Fruit fly (Drosophila melanogaster) whole organism, embryonic: Measurements from ENCODE around the gene CG6656.

Source experiments
- Bgb ChIP-seq: fragments of 200-800 bp; sonication (Bioruptor generic); IDR thresholded peaks from 2 replicates; pipeline ENCODE4 v1.3.6; 2022; ENCODE audit warnings: missing biosample characterization, missing genetic modification characterization; ENCODE audit not compliant: partially characterized antibody
- CG10321 ChIP-seq: fragments of 200-800 bp; sonication (Bioruptor generic); IDR thresholded peaks from 2 replicates; pipeline ENCODE4 v1.3.6; 2022; ENCODE audit warnings: missing biosample characterization, missing genetic modification characterization
- CG12236 ChIP-seq: fragments of 200-800 bp; sonication (Bioruptor generic); optimal IDR thresholded peaks from 2 replicates; lab custom pipeline; 2016; ENCODE audit warnings: missing biosample characterization, missing genetic modification characterization
- CG13894 ChIP-seq: fragments of 200-800 bp; sonication (Bioruptor generic); optimal IDR thresholded peaks from 3 replicates; lab custom pipeline; 2018; ENCODE audit warnings: missing biosample characterization, mild to moderate bottlenecking, missing genetic modification characterization, moderate library complexity
- CG15269 ChIP-seq: fragments of 200-800 bp; sonication (Bioruptor generic); optimal IDR thresholded peaks from 2 replicates; lab custom pipeline; 2018; ENCODE audit warnings: missing biosample characterization, mild to moderate bottlenecking, missing genetic modification characterization, moderate library complexity
- CG16813 ChIP-seq: fragments of 200-800 bp; sonication (Bioruptor generic); IDR thresholded peaks from 3 replicates; pipeline ENCODE4 v1.3.6; 2022; ENCODE audit warnings: missing biosample characterization, missing genetic modification characterization; ENCODE audit not compliant: partially characterized antibody
- CG2120 ChIP-seq: fragments of 200-800 bp; sonication (Bioruptor generic); optimal IDR thresholded peaks from 3 replicates; lab custom pipeline; 2016; ENCODE audit warnings: missing biosample characterization, missing genetic modification characterization
- CG2129 ChIP-seq: fragments of 200-800 bp; sonication (Bioruptor generic); IDR thresholded peaks from 2 replicates; pipeline ENCODE4 v1.3.6; 2022; ENCODE audit warnings: missing biosample characterization, missing genetic modification characterization; ENCODE audit not compliant: partially characterized antibody
- CG30431 ChIP-seq: fragments of 200-800 bp; sonication (Bioruptor generic); optimal IDR thresholded peaks from 2 replicates; lab custom pipeline; 2017; ENCODE audit warnings: missing biosample characterization, missing genetic modification characterization
- CG31224 ChIP-seq: fragments of 200-800 bp; sonication (Bioruptor generic); IDR thresholded peaks from 2 replicates; pipeline ENCODE4 v1.3.6; 2022; ENCODE audit warnings: missing biosample characterization, missing genetic modification characterization
- CG32772 ChIP-seq: fragments of 200-800 bp; sonication (Bioruptor generic); IDR thresholded peaks from 2 replicates; pipeline ENCODE4 v1.3.6; 2022; ENCODE audit warnings: missing biosample characterization, missing genetic modification characterization
- CG33213 ChIP-seq: fragments of 200-800 bp; sonication (Bioruptor generic); optimal IDR thresholded peaks from 3 replicates; lab custom pipeline; 2016; ENCODE audit warnings: missing biosample characterization, missing genetic modification characterization
- CG3407 ChIP-seq: fragments of 200-800 bp; sonication (Bioruptor generic); optimal IDR thresholded peaks from 2 replicates; lab custom pipeline; 2018; ENCODE audit warnings: missing biosample characterization, mild to moderate bottlenecking, missing genetic modification characterization
- CG3847 ChIP-seq: fragments of 200-800 bp; sonication (Bioruptor generic); IDR thresholded peaks from 2 replicates; pipeline ENCODE4 v1.3.6; 2022; ENCODE audit warnings: missing biosample characterization, missing genetic modification characterization
- CG3995 ChIP-seq: fragments of 200-800 bp; sonication (Bioruptor generic); optimal IDR thresholded peaks from 3 replicates; lab custom pipeline; 2016; ENCODE audit warnings: missing biosample characterization, missing genetic modification characterization
- CG4854 ChIP-seq: fragments of 200-800 bp; sonication (Bioruptor generic); optimal IDR thresholded peaks from 2 replicates; lab custom pipeline; 2016; ENCODE audit warnings: missing biosample characterization, missing genetic modification characterization, inconsistent platforms
- CG5180 ChIP-seq: fragments of 200-800 bp; sonication (Bioruptor generic); optimal IDR thresholded peaks from 3 replicates; lab custom pipeline; 2017; ENCODE audit warnings: missing biosample characterization, missing genetic modification characterization, mild to moderate bottlenecking, moderate library complexity, missing genetic modification reagents
- CG6791 ChIP-seq: fragments of 200-800 bp; sonication (Bioruptor generic); IDR thresholded peaks from 3 replicates; pipeline ENCODE4 v1.3.6; 2022; ENCODE audit warnings: missing biosample characterization, missing genetic modification characterization; ENCODE audit not compliant: partially characterized antibody
- CG7928 ChIP-seq: fragments of 200-800 bp; sonication (Bioruptor generic); optimal IDR thresholded peaks from 2 replicates; lab custom pipeline; 2017; ENCODE audit warnings: missing biosample characterization, mild to moderate bottlenecking, missing genetic modification characterization
- CG8089 ChIP-seq: fragments of 200-800 bp; sonication (Bioruptor generic); optimal IDR thresholded peaks from 3 replicates; lab custom pipeline; 2016; ENCODE audit warnings: missing biosample characterization, missing genetic modification characterization
- CG8765 ChIP-seq: fragments of 200-800 bp; sonication (Bioruptor generic); IDR thresholded peaks from 2 replicates; pipeline ENCODE4 v1.3.6; 2022; ENCODE audit warnings: missing biosample characterization, missing genetic modification characterization
- CG8944 ChIP-seq: fragments of 200-800 bp; sonication (Bioruptor generic); optimal IDR thresholded peaks from 3 replicates; lab custom pipeline; 2016; ENCODE audit warnings: missing biosample characterization, missing genetic modification characterization
- D19A ChIP-seq: fragments of 200-800 bp; optimal IDR thresholded peaks from 3 replicates; lab custom pipeline; 2019; ENCODE audit warnings: missing biosample characterization, mild to moderate bottlenecking, missing genetic modification characterization, moderate library complexity
- Kr ChIP-seq: fragments of 200-800 bp; sonication (Bioruptor generic); optimal IDR thresholded peaks from 2 replicates; lab custom pipeline; 2017; ENCODE audit warnings: missing biosample characterization, mild to moderate bottlenecking, missing genetic modification characterization
- NC2α ChIP-seq: fragments of 200-800 bp; sonication (Bioruptor generic); optimal IDR thresholded peaks from 2 replicates; lab custom pipeline; 2016; ENCODE audit warnings: missing biosample characterization, missing genetic modification characterization
- NC2β ChIP-seq: fragments of 200-800 bp; sonication (Bioruptor generic); optimal IDR thresholded peaks from 2 replicates; lab custom pipeline; 2016; ENCODE audit warnings: missing biosample characterization, missing genetic modification characterization
- Nf-YC ChIP-seq: fragments of 200-800 bp; optimal IDR thresholded peaks from 3 replicates; lab custom pipeline; 2019; ENCODE audit warnings: missing biosample characterization, mild to moderate bottlenecking, missing genetic modification characterization, moderate library complexity
- Pdp1 ChIP-seq, 2 experiments: fragments of 200-800 bp; sonication (Bioruptor generic); optimal IDR thresholded peaks; 3 replicates each; lab custom pipeline; 2016; ENCODE audit warnings: missing biosample characterization in 2 of 2, missing genetic modification characterization in 2 of 2, mild to moderate bottlenecking in 1 of 2, moderate library complexity in 1 of 2
- Ssrp ChIP-seq: fragments of 200-800 bp; sonication (Bioruptor generic); optimal IDR thresholded peaks from 2 replicates; lab custom pipeline; 2018; ENCODE audit warnings: missing biosample characterization, mild to moderate bottlenecking, missing genetic modification characterization, moderate library complexity
- Xrp1 ChIP-seq: fragments of 200-800 bp; sonication (Bioruptor generic); IDR thresholded peaks from 2 replicates; pipeline ENCODE4 v1.3.6; 2022; ENCODE audit warnings: missing biosample characterization, missing genetic modification characterization
- al ChIP-seq: fragments of 200-800 bp; sonication (Bioruptor generic); IDR thresholded peaks from 2 replicates; pipeline ENCODE4 v1.3.6; 2022; ENCODE audit warnings: missing biosample characterization, missing genetic modification characterization
- cas ChIP-seq: fragments of 200-800 bp; sonication (Bioruptor generic); IDR thresholded peaks from 2 replicates; pipeline ENCODE4 v1.3.6; 2022; ENCODE audit warnings: missing biosample characterization, missing genetic modification characterization
- chinmo ChIP-seq: fragments of 200-800 bp; sonication (Bioruptor generic); IDR thresholded peaks from 4 replicates; pipeline ENCODE4 v1.3.6; 2022; ENCODE audit warnings: missing biosample characterization, missing genetic modification characterization; ENCODE audit not compliant: partially characterized antibody
- chm ChIP-seq: fragments of 200-800 bp; sonication (Bioruptor generic); IDR thresholded peaks from 2 replicates; pipeline ENCODE4 v1.3.6; 2022; ENCODE audit warnings: missing biosample characterization, missing genetic modification characterization
- gt ChIP-seq: fragments of 200-800 bp; sonication (Bioruptor generic); IDR thresholded peaks from 2 replicates; pipeline ENCODE4 v1.3.6; 2022; ENCODE audit warnings: missing biosample characterization, missing genetic modification characterization
- h ChIP-seq: fragments of >200 bp; optimal IDR thresholded peaks from 2 replicates; lab custom pipeline; 2017
- ind ChIP-seq: fragments of 200-800 bp; sonication (Bioruptor generic); optimal IDR thresholded peaks from 3 replicates; lab custom pipeline; 2016; ENCODE audit warnings: missing biosample characterization, missing genetic modification characterization
- insv ChIP-seq, 2 experiments: fragments of 200-800 bp; sonication (Bioruptor generic); optimal IDR thresholded peaks; 3 replicates each; lab custom pipeline; 2016 to 2018; ENCODE audit warnings: missing biosample characterization in 2 of 2, missing genetic modification characterization in 2 of 2
- lov ChIP-seq, 2 experiments: fragments of 200-800 bp in 1 of 2; fragments of >200 bp in 1 of 2; sonication (Bioruptor generic) in 1 of 2; IDR thresholded peaks in 1 of 2; optimal IDR thresholded peaks in 1 of 2; 2 replicates in 1 of 2; 3 replicates in 1 of 2; pipeline versions ENCODE4 v1.3.6 to Lab custom; 2017 to 2022; ENCODE audit warnings: missing biosample characterization in 1 of 2, missing genetic modification characterization in 1 of 2
- mld ChIP-seq: fragments of 200-800 bp; sonication (Bioruptor generic); IDR thresholded peaks from 3 replicates; pipeline ENCODE4 v1.3.6; 2022; ENCODE audit warnings: missing biosample characterization, missing genetic modification characterization; ENCODE audit not compliant: partially characterized antibody
- odd ChIP-seq: fragments of 200-800 bp; sonication (Bioruptor generic); optimal IDR thresholded peaks from 2 replicates; lab custom pipeline; 2017; ENCODE audit warnings: missing biosample characterization, mild to moderate bottlenecking, missing genetic modification characterization
- peb ChIP-seq: fragments of 200-800 bp; sonication (Bioruptor generic); IDR thresholded peaks from 2 replicates; pipeline ENCODE4 v1.3.6; 2022; ENCODE audit warnings: missing biosample characterization, missing genetic modification characterization
- prd ChIP-seq, 3 experiments: fragments of >200 bp in 2 of 3; fragments of 200-800 bp in 1 of 3; sonication (Bioruptor generic) in 1 of 3; optimal IDR thresholded peaks in 2 of 3; IDR thresholded peaks in 1 of 3; 2 replicates in 2 of 3; 3 replicates in 1 of 3; pipeline versions ENCODE4 v1.3.6 to Lab custom; 2017 to 2022; ENCODE audit warnings: missing biosample characterization in 1 of 3, missing genetic modification characterization in 1 of 3
- pum ChIP-seq: fragments of 200-800 bp; sonication (Bioruptor generic); optimal IDR thresholded peaks from 2 replicates; lab custom pipeline; 2016; ENCODE audit warnings: missing biosample characterization, missing genetic modification characterization
- sc ChIP-seq, 3 experiments: fragments of >200 bp in 2 of 3; fragments of 200-800 bp in 1 of 3; sonication (Bioruptor generic) in 1 of 3; optimal IDR thresholded peaks; 2 replicates in 2 of 3; 3 replicates in 1 of 3; lab custom pipeline; 2017; ENCODE audit warnings: mild to moderate bottlenecking in 1 of 3, missing biosample characterization in 1 of 3, missing genetic modification characterization in 1 of 3, missing genetic modification reagents in 1 of 3
- so ChIP-seq: fragments of 200-800 bp; sonication (Bioruptor generic); IDR thresholded peaks from 3 replicates; pipeline ENCODE4 v1.3.6; 2022; ENCODE audit warnings: missing biosample characterization, missing genetic modification characterization
- sob ChIP-seq: fragments of 200-800 bp; sonication (Bioruptor generic); IDR thresholded peaks from 2 replicates; pipeline ENCODE4 v1.3.6; 2022; ENCODE audit warnings: missing biosample characterization, missing genetic modification characterization
- ssp ChIP-seq: fragments of 200-800 bp; sonication (Bioruptor generic); IDR thresholded peaks from 2 replicates; pipeline ENCODE4 v1.3.6; 2022; ENCODE audit warnings: missing biosample characterization, missing genetic modification characterization
- unpg ChIP-seq: fragments of 200-800 bp; sonication (Bioruptor generic); optimal IDR thresholded peaks from 3 replicates; lab custom pipeline; 2018; ENCODE audit warnings: missing biosample characterization, mild to moderate bottlenecking, missing genetic modification characterization, moderate library complexity
- zen2 ChIP-seq: fragments of 200-800 bp; sonication (Bioruptor generic); IDR thresholded peaks from 3 replicates; pipeline ENCODE4 v1.3.6; 2022; ENCODE audit warnings: missing biosample characterization, missing genetic modification characterization; ENCODE audit not compliant: partially characterized antibody

CG6656 gene

dm6 chr3R:21839636-21840035 lies 35.5 kb upstream of the CG6656 start (continued):
- no peak for TF ChIP-seq chinmo (GFP tag; lab: Robert Waterston, UW)
- TF ChIP-seq CG30431, result no peak
- TF ChIP-seq CG2129 (GFP tag; lab: Robert Waterston, UW), result no peak
- TF ChIP-seq Kr (GFP tag; lab: Kevin White, UChicago), result no peak
- no peak for TF ChIP-seq CG10321 (GFP tag; lab: Robert Waterston, UW)
- TF ChIP-seq cas (GFP tag; lab: Robert Waterston, UW), result no peak
- peak; percentile 36 for TF ChIP-seq unpg (GFP tag; lab: Kevin White, UChicago)
- TF ChIP-seq CG8765, result no peak
- peak; percentile 38 for TF ChIP-seq CG15269
- no peak for TF ChIP-seq gt (GFP tag; lab: Robert Waterston, UW)
- no peak for TF ChIP-seq CG7928 (GFP tag; lab: Kevin White, UChicago)
- TF ChIP-seq Xrp1 (GFP tag; lab: Robert Waterston, UW), result peak; percentile 12; the same call in 1 of the 2 replicates
- no peak for TF ChIP-seq CG8089 (GFP tag; lab: Kevin White, UChicago)
- TF ChIP-seq al (GFP tag; lab: Robert Waterston, UW), result no peak
- no peak for TF ChIP-seq CG12236
- no peak for TF ChIP-seq Nf-YC (tag; lab: Kevin White, UChicago)
- TF ChIP-seq CG5180 (GFP tag; lab: Kevin White, UChicago), result no peak
- no peak for TF ChIP-seq lov (optimal IDR thresholded peaks at IDR 0.05; lab: Kevin White, UChicago)
- no peak for TF ChIP-seq lov (GFP tag; IDR thresholded peaks at IDR 0.05; lab: Robert Waterston, UW)
- TF ChIP-seq h, result no peak
- TF ChIP-seq CG32772 (GFP tag; lab: Robert Waterston, UW), result no peak
- no peak for TF ChIP-seq insv (GFP tag; optimal IDR thresholded peaks at IDR 0.05; lab: Kevin White, UChicago)
- TF ChIP-seq odd, result peak; percentile 15
- no peak for TF ChIP-seq CG3407
- no peak for TF ChIP-seq sc (optimal IDR thresholded peaks at IDR 0.05; lab: Kevin White, UChicago)
- TF ChIP-seq sc (GFP tag; optimal IDR thresholded peaks at IDR 0.05; lab: Kevin White, UChicago), result no peak
- no peak for TF ChIP-seq mld
- TF ChIP-seq CG33213 (GFP tag; lab: Kevin White, UChicago), result no peak
- TF ChIP-seq ind (GFP tag; lab: Kevin White, UChicago), result no peak
- TF ChIP-seq CG8944 (GFP tag; lab: Kevin White, UChicago), result no peak
- TF ChIP-seq so (GFP tag; lab: Robert Waterston, UW), result no peak
- no peak for TF ChIP-seq CG3995 (GFP tag; lab: Kevin White, UChicago)
- TF ChIP-seq Pdp1 (GFP tag; optimal IDR thresholded peaks at IDR 0.05; lab: Kevin White, UChicago), result no peak
- no peak for TF ChIP-seq Bgb (GFP tag; lab: Robert Waterston, UW)
- no peak for TF ChIP-seq CG13894 (tag; lab: Kevin White, UChicago)
- no peak for TF ChIP-seq CG16813
- no peak for TF ChIP-seq zen2 (GFP tag; lab: Robert Waterston, UW)
- no peak for TF ChIP-seq ssp
- TF ChIP-seq Ssrp (tag; lab: Kevin White, UChicago), result no peak
- TF ChIP-seq CG6791 (GFP tag; lab: Robert Waterston, UW), result no peak
- TF ChIP-seq pum (GFP tag; lab: Kevin White, UChicago), result no peak
- no peak for TF ChIP-seq CG3847 (GFP tag; lab: Robert Waterston, UW)
- TF ChIP-seq sob (GFP tag; lab: Robert Waterston, UW), result no peak
- no peak for TF ChIP-seq chm (GFP tag; lab: Robert Waterston, UW)
- TF ChIP-seq prd (optimal IDR thresholded peaks at IDR 0.05; lab: Kevin White, UChicago), result no peak
- no peak for TF ChIP-seq prd (GFP tag; IDR thresholded peaks at IDR 0.05; lab: Robert Waterston, UW)
- TF ChIP-seq D19A (tag; lab: Kevin White, UChicago), result peak; percentile 53
- TF ChIP-seq CG4854 (GFP tag; lab: Kevin White, UChicago), result no peak
- TF ChIP-seq CG31224, result no peak
- no peak for TF ChIP-seq NC2β (GFP tag; lab: Kevin White, UChicago)
- TF ChIP-seq peb (GFP tag; lab: Robert Waterston, UW), result no peak
- TF ChIP-seq CG2120 (GFP tag; lab: Kevin White, UChicago), result no peak
- no peak for TF ChIP-seq NC2α (GFP tag; lab: Kevin White, UChicago)
